Worm (Caenorhabditis elegans) whole organism, L4/young adult: ENCODE measurements around the gene his-62.

Source experiments
- W03F9.2 ChIP-seq: fragments of 150-350 bp; optimal IDR thresholded peaks from 2 replicates; lab custom pipeline; 2014; ENCODE audit warnings: missing biosample characterization, missing genetic modification characterization
- dao-5 ChIP-seq: sonication (generic microtip); optimal IDR thresholded peaks from 2 replicates; lab custom pipeline; 2016; ENCODE audit warnings: missing genotype, missing genetic modification characterization, moderate library complexity, missing compliant biosample characterization
- him-1 ChIP-seq: sonication (generic microtip); optimal IDR thresholded peaks from 2 replicates; lab custom pipeline; 2016; ENCODE audit warnings: missing genotype, missing genetic modification reagents, missing genetic modification characterization, missing compliant biosample characterization

DNA sequence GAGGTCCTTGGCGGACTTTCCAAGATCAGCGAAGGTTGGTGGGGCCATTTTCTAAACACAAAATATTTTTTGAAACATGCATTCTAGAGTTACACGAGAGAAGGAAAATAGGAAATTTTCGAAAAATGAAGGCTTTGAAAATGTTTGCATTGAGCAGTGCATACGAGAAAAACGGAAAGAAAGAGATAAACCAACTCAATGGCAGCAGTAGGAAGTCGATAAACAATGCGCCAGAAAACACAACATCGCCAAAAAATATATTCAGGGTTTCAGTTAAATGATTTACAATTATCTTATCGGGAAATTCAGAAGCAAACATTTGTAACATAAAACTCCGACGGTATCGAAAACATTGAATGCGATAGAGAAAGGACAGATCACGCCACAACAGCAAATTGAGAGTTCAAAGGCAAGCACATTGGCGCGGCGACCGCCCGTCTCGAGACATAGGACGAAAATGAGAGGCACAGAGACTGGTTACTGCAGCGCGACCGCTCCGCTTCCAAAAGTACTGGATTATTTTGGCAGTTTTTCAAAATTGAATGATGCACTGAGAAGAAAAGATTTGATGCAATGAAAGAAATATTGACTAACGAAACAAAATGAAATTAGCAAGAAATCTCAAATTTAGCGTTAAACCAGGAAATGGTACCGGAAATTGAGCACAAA lies 21.6 kb downstream of the his-62 start, which contains the start of the genes vdac-1 and R05G6.5:
- TF ChIP-seq W03F9.2 (tag; lab: Kevin White, UChicago) (no peak), dao-5 (no peak), him-1 (tag; lab: Kevin White, UChicago) (no peak)
